Worm (Caenorhabditis elegans): Measurements from ENCODE around the gene hrde-1.

hrde-1 gene

DNA sequence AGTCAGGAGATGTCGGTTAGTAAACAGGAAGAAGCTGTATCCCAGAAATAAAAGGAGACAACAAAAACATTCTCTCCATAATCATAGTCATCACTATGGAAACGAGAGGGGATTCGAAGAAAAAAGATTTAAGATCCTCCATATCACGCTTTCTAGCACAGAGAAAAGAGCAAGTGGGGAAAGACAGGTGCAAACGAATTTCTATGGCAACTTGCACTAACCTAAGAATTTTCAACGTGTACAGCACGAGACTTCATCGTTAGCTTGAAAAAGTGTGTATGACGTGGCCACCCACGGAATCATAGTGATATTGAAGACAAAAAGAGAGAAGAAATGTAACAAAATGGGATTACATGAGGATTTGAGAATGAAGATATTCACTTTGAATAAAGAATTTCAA is 44.9 kb upstream of the hrde-1 start:
- TF ChIP-seq nhr-11 (tag; optimal IDR thresholded peaks at IDR 0.05) (peak; percentile 50), lin-1 (GFP tag; IDR thresholded peaks at IDR 0.05) (no peak), sdz-12 (GFP tag; optimal IDR thresholded peaks at IDR 0.05) (no peak), egl-27 (tag; optimal IDR thresholded peaks at IDR 0.05) (no peak), nhr-6 (tag; optimal IDR thresholded peaks at IDR 0.05) (no peak), nhr-237 (tag; optimal IDR thresholded peaks at IDR 0.05) (no peak), gei-8 (GFP tag; optimal IDR thresholded peaks at IDR 0.05) (no peak)

DNA sequence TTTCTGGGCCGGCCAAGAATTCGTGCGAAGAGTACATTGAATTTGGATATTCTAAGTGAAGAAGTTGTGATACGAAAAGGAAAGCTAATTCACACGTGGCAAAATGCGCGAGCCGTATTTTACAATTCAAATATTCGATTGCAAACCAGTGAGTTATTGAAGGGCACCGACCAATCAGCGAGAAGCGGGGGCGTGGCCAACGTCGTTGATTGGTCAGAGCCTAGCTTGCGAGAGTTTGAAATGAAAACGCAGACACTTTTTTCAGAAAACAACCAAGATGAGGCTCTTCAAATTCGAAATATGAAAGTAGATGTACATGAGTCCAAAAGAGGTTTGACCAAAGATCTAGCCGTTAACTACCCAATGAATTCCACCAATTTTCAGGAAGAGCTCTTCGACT is 34.7 kb upstream of the hrde-1 start:
- TF ChIP-seq nhr-41 (GFP tag; IDR thresholded peaks at IDR 0.05): no peak
- TF ChIP-seq nhr-102 (tag; optimal IDR thresholded peaks at IDR 0.05): no peak
- no peak for TF ChIP-seq nhr-11 (tag; optimal IDR thresholded peaks at IDR 0.05)
- no peak for TF ChIP-seq hlh-30 (tag; optimal IDR thresholded peaks at IDR 0.05; ENCODE audit: insufficient read depth)
- TF ChIP-seq fos-1 (tag; optimal IDR thresholded peaks at IDR 0.05): no peak
- no peak for TF ChIP-seq rbr-2 (tag; optimal IDR thresholded peaks at IDR 0.05)
- TF ChIP-seq aha-1 (tag): no peak
- TF ChIP-seq spr-3 (GFP tag; optimal IDR thresholded peaks at IDR 0.05): no peak
- TF ChIP-seq sdz-12 (GFP tag; optimal IDR thresholded peaks at IDR 0.05): no peak
- no peak for TF ChIP-seq duxl-1 (tag; optimal IDR thresholded peaks at IDR 0.05; ENCODE audit: poor library complexity)

ce11 chrIII:4209188-4209587 is 33.2 kb upstream of the hrde-1 start, which contains the start of gene phlp-2:
phlp-2 (plus strand) TSS chrIII:4209488.
- TF ChIP-seq unc-130 (GFP tag; optimal IDR thresholded peaks at IDR 0.05) (no peak), lin-38 (GFP tag; IDR thresholded peaks at IDR 0.05) (no peak), egl-43 (GFP tag; IDR thresholded peaks at IDR 0.05) (no peak), egl-27 (tag; optimal IDR thresholded peaks at IDR 0.05) (no peak), daf-8 (GFP tag; IDR thresholded peaks at IDR 0.05) (no peak), cey-2 (tag; optimal IDR thresholded peaks at IDR 0.05; ENCODE audit: borderline replicate concordance, insufficient read depth) (no peak), lin-13 (GFP tag; optimal IDR thresholded peaks at IDR 0.05) (no peak), ceh-82 (tag; optimal IDR thresholded peaks at IDR 0.05) (no peak), F37D6.2 (tag; optimal IDR thresholded peaks at IDR 0.05) (no peak), saeg-2 (GFP tag; IDR thresholded peaks at IDR 0.05) (no peak), ceh-32 (tag; optimal IDR thresholded peaks at IDR 0.05; ENCODE audit: poor library complexity) (no peak), duxl-1 (tag; optimal IDR thresholded peaks at IDR 0.05; ENCODE audit: poor library complexity) (no peak), zfp-3 (GFP tag; conservative IDR thresholded peaks at IDR 0.05) (no peak), nhr-237 (tag; optimal IDR thresholded peaks at IDR 0.05) (no peak), mep-1 (tag; optimal IDR thresholded peaks at IDR 0.05) (no peak), daf-12 (tag; optimal IDR thresholded peaks at IDR 0.05) (no peak), hif-1 (tag; optimal IDR thresholded peaks at IDR 0.05) (no peak), F49E8.2 (tag; optimal IDR thresholded peaks at IDR 0.05; ENCODE audit: borderline replicate concordance) (no peak), nhr-28 (tag; optimal IDR thresholded peaks at IDR 0.05) (no peak), ceh-62 (tag; optimal IDR thresholded peaks at IDR 0.05) (no peak)

DNA sequence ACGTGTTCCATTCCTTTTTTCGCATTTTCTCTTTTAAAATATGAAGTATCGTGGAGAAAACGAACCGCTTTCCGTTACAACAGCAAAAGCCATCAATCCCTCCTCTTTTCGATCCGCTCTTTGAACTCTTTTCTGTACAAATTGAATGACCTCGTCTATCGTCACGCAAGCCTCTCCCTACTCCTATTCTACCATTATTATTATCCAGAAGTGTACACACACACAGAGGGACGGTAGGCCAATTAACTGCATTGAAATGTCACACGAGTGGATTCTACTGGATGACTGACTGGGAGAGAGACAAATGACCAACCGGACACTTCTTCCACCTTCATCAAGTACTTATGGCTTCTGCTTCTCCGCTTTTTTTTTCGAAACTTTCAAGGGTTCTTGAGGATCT is 32.3 kb upstream of the hrde-1 start:
- TF ChIP-seq Y48G9A.11 (GFP tag; IDR thresholded peaks at IDR 0.05) (0 out of 2 replicates have a peak, but pooled peaks have one; percentile 18), daf-16 (GFP tag; optimal IDR thresholded peaks at IDR 0.05) (no peak), daf-16 (tag; optimal IDR thresholded peaks at IDR 0.05) (no peak), tag-97 (GFP tag; IDR thresholded peaks at IDR 0.05) (no peak)
